Fruit fly (Drosophila melanogaster): Measurements from ENCODE around the gene tgo.

The tgo gene

DNA sequence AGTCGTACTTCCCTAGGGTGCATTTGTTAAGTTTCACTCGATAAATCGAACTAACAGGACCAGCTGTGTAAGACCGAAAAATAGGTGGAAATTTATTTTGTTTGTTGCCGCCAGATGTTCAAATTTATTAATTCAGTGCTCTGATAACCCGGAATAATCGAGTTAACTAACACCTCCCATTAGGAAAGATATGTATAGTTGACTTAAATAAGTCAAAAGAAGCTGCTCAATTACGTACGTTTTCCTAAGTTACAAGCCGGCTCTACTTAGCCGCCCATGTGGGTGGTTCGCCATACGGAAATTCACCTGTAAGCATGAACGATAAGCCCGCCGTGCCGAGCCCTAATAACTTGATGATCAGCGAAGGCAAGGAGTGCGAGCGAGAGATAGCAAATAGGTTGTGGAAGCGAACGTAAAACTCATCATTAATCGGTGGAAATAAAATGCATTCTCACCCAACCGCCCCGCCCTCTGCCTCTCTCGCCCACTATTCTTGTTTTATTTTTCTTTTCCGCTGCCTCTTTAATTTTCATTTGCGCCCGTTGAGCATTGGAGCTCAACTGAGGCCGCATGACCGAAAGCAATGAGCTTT is 34.1 kb upstream of the tgo start (continued):
- TF ChIP-seq CG12219 (GFP tag; optimal IDR thresholded peaks at IDR 0.05): peak; percentile 27
- TF ChIP-seq ind (GFP tag; optimal IDR thresholded peaks at IDR 0.05): peak; percentile 66
- TF ChIP-seq eve (GFP tag; optimal IDR thresholded peaks at IDR 0.05): peak in 1 of 2 experiments; percentile 4
- 0 out of 2 replicates have a peak, but pooled peaks have one; percentile 2 for TF ChIP-seq onecut (GFP tag; IDR thresholded peaks at IDR 0.05)
- TF ChIP-seq shn (GFP tag; optimal IDR thresholded peaks at IDR 0.05): peak; percentile 19
- TF ChIP-seq croc (GFP tag; conservative IDR thresholded peaks at IDR 0.05): peak; percentile 27; the same call in 1 of the 3 replicates
- TF ChIP-seq pnt (GFP tag; optimal IDR thresholded peaks at IDR 0.05): peak; percentile 1
- TF ChIP-seq odd (GFP tag; optimal IDR thresholded peaks at IDR 0.05): no peak
- peak; percentile 68 for TF ChIP-seq nmo (GFP tag; optimal IDR thresholded peaks at IDR 0.05)
- TF ChIP-seq CG2120 (GFP tag; optimal IDR thresholded peaks at IDR 0.05): peak; percentile 68
- TF ChIP-seq CG18262 (tag; optimal IDR thresholded peaks at IDR 0.05): peak; percentile 66
- no peak for TF ChIP-seq CG18011 (GFP tag; optimal IDR thresholded peaks at IDR 0.05)
- peak; percentile 18 for TF ChIP-seq CG12155 (GFP tag; optimal IDR thresholded peaks at IDR 0.05)
- peak; percentile 52 for TF ChIP-seq CG10209 (GFP tag; optimal IDR thresholded peaks at IDR 0.05)
- peak; percentile 35 for TF ChIP-seq lilli (GFP tag; optimal IDR thresholded peaks at IDR 0.05)
- peak; percentile 48 for TF ChIP-seq CG7556 (GFP tag; optimal IDR thresholded peaks at IDR 0.05)
- TF ChIP-seq CG13424 (tag; optimal IDR thresholded peaks at IDR 0.05): peak; percentile 70
- no peak for TF ChIP-seq sc (optimal IDR thresholded peaks at IDR 0.05)
- TF ChIP-seq sc (GFP tag; optimal IDR thresholded peaks at IDR 0.05): no peak
- peak in 1 of 2 experiments; percentile 31 for TF ChIP-seq dpn (GFP tag; optimal IDR thresholded peaks at IDR 0.05)
- TF ChIP-seq Fer2 (tag; optimal IDR thresholded peaks at IDR 0.05): peak; percentile 4
- no peak for TF ChIP-seq otp (GFP tag; IDR thresholded peaks at IDR 0.05)
- peak; percentile 25 for TF ChIP-seq tap (tag; optimal IDR thresholded peaks at IDR 0.05)
- TF ChIP-seq chm (GFP tag; IDR thresholded peaks at IDR 0.05): no peak
- TF ChIP-seq sob (GFP tag; IDR thresholded peaks at IDR 0.05): no peak
- peak; percentile 50 for TF ChIP-seq CG12659 (GFP tag; optimal IDR thresholded peaks at IDR 0.05)
- peak; percentile 55 for TF ChIP-seq CG5180 (GFP tag; optimal IDR thresholded peaks at IDR 0.05)
- TF ChIP-seq Atf3 (GFP tag; optimal IDR thresholded peaks at IDR 0.05): no peak
- peak; percentile 10 for TF ChIP-seq Ets97D (GFP tag; optimal IDR thresholded peaks at IDR 0.05)
- peak; percentile 50 for TF ChIP-seq bab2 (GFP tag; optimal IDR thresholded peaks at IDR 0.05)
- TF ChIP-seq NfI (GFP tag; optimal IDR thresholded peaks at IDR 0.05): peak; percentile 60
- no peak for TF ChIP-seq CG4730 (GFP tag; IDR thresholded peaks at IDR 0.05)
- peak; percentile 3 for TF ChIP-seq Dek (tag; optimal IDR thresholded peaks at IDR 0.05)
- TF ChIP-seq Hr3 (GFP tag; optimal IDR thresholded peaks at IDR 0.05): peak; percentile 45
- TF ChIP-seq Elba2 (GFP tag; optimal IDR thresholded peaks at IDR 0.05): no peak
- peak; percentile 6 for TF ChIP-seq CG14710 (tag; optimal IDR thresholded peaks at IDR 0.05)
- TF ChIP-seq CG10543 (GFP tag; optimal IDR thresholded peaks at IDR 0.05): no peak
- no peak for TF ChIP-seq gcm (GFP tag; optimal IDR thresholded peaks at IDR 0.05)
- TF ChIP-seq CG15696 (tag; optimal IDR thresholded peaks at IDR 0.05): peak; percentile 23
- no peak for TF ChIP-seq unc-4 (GFP tag; IDR thresholded peaks at IDR 0.05; ENCODE audit: partially characterized antibody)
- peak; percentile 18 for TF ChIP-seq CG8281 (tag; optimal IDR thresholded peaks at IDR 0.05)
- TF ChIP-seq twi (tag; optimal IDR thresholded peaks at IDR 0.05): peak; percentile 11
- peak; percentile 1 for TF ChIP-seq CG1792 (GFP tag; optimal IDR thresholded peaks at IDR 0.05)
- TF ChIP-seq mam (GFP tag; optimal IDR thresholded peaks at IDR 0.05): peak; percentile 47
- no peak for TF ChIP-seq E2f2 (GFP tag; IDR thresholded peaks at IDR 0.05)
- peak; percentile 57 for TF ChIP-seq zfh2 (GFP tag; optimal IDR thresholded peaks at IDR 0.05)
- TF ChIP-seq CG12391 (tag; optimal IDR thresholded peaks at IDR 0.05): peak; percentile 31
- no peak for TF ChIP-seq rib (GFP tag; IDR thresholded peaks at IDR 0.05)
- peak; percentile 36 for TF ChIP-seq D (optimal IDR thresholded peaks at IDR 0.05)
- TF ChIP-seq D (GFP tag; optimal IDR thresholded peaks at IDR 0.05): peak; percentile 10

Data from whole organism, embryonic.